Worm (Caenorhabditis elegans): ENCODE results near the gene sdz-9.
A peak's percentile ranks its signal among the peaks of the same experiment; 100 is the strongest.

Gene sdz-9

DNA sequence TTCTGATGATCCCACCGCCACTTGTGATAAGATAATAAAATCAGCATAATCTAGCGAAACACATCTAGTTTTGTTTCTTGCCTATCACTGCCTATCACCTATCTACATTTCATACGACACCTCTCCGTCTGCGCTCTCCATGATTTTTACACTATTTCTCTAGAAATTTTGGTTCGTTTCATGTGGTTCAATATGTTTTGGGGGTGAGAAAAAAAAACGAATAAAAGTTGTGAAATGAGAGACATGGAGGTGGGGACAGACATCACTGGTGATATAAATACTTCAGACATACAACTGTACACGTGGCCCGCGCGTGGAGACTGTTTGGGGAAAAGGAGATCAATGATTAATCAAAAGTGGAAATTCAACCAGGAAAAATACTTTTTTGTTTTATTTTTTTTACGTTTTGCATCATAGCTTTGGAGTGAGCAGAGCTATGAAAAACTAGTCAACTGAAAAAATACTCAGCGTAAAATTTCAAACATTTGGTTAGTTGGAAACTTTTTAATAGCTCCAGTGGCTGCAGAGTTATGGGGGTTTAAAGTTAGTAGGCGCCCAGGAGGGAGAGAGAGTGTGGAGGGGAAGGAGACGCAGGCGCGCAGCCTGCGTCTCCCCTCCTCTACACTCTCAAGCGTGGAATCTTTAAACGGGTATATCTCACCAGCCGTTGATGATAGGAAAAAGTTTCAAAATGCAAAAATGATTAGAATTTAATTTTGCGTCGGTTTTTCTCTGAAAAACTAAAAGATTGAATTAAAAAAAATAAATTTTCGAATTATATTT is 29.6 kb upstream of the sdz-9 start (continued):
- no peak for TF ChIP-seq ztf-4 (tag; optimal IDR thresholded peaks at IDR 0.05)

DNA sequence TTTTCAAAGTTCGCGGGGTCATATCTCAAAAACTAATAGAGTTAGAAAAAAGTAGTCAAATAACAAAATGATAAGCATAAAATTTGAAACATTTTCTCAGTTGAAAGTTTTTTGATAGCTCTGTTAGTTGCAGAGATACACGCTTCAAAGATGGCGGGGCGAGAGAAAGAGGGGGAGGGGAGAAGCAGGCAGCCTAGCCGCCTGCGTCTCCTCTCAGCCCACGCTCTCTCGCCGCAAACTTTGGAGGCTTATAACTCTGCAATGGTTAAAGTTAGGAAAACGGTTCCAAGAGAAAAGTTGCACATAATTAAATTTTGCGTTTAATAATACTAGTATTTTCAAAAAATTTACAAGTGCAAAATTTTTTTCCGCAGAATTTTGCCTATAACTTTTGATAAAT is 28.3 kb upstream of the sdz-9 start:
- peak; percentile 48 for TF ChIP-seq lin-13 (GFP tag; optimal IDR thresholded peaks at IDR 0.05)
- TF ChIP-seq snpc-4 (tag; optimal IDR thresholded peaks at IDR 0.05): no peak

DNA sequence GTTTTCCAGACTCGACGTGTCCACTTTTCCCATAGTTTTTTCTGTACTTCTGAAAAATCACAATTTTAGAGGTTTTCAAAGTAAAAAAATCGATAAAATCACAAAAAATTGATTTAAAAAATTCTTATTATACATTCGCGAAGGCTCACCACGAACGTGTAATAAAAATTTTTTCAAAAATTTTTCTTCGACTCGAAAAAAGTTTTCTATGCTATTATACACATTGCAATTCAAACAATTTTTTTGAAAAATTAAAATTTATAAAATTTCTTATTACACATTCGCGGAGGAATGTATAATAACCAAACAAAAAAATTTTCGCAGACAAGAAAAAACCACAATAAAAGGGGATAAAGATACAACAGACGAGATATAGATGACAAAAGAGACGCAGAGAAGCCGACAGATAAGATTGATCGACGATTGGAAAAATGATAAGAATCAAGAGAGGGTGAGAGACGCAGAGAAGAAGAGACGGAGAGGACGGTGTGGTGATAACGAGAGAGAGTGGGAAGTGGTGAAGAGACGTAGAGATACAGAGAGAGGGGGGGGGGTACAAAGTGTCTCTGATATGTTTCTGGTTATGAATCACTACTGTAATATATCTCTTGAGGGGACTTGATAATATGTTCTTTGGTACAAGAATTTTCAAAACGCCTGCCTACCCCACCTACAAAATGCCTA is 27.3 kb upstream of the sdz-9 start, which contains the start of gene nhr-119:
nhr-119 (minus strand) TSS at position 51 of the 684 bp plus-strand sequence.
- TF ChIP-seq ceh-16 (tag; optimal IDR thresholded peaks at IDR 0.05) (no peak), mab-5 (tag; optimal IDR thresholded peaks at IDR 0.05) (peak; percentile 15), nhr-6 (tag; optimal IDR thresholded peaks at IDR 0.05) (peak; percentile 44), unc-39 (tag; optimal IDR thresholded peaks at IDR 0.05) (no peak), lin-11 (tag; optimal IDR thresholded peaks at IDR 0.05) (no peak), nhr-77 (tag; optimal IDR thresholded peaks at IDR 0.05) (peak; percentile 40), unc-55 (GFP tag; optimal IDR thresholded peaks at IDR 0.05) (no peak), ZK546.5 (tag; optimal IDR thresholded peaks at IDR 0.05) (no peak), sma-3 (GFP tag; optimal IDR thresholded peaks at IDR 0.05) (peak; percentile 96), zag-1 (tag; optimal IDR thresholded peaks at IDR 0.05) (no peak), nhr-21 (tag; optimal IDR thresholded peaks at IDR 0.05) (peak; percentile 90), nhr-129 (tag; optimal IDR thresholded peaks at IDR 0.05) (peak; percentile 30), nhr-25 (tag; optimal IDR thresholded peaks at IDR 0.05) (peak; percentile 86), R02D3.7 (tag; optimal IDR thresholded peaks at IDR 0.05) (no peak), egl-27 (tag; optimal IDR thresholded peaks at IDR 0.05) (peak; percentile 77), sem-4 (tag; optimal IDR thresholded peaks at IDR 0.05) (peak; percentile 27), elt-1 (tag; optimal IDR thresholded peaks at IDR 0.05) (peak; percentile 63), ztf-11 (tag; optimal IDR thresholded peaks at IDR 0.05) (no peak), aly-2 (tag; optimal IDR thresholded peaks at IDR 0.05) (no peak), alr-1 (tag; optimal IDR thresholded peaks at IDR 0.05) (no peak), fos-1 (tag; optimal IDR thresholded peaks at IDR 0.05) (peak; percentile 94), gmeb-1 (tag; optimal IDR thresholded peaks at IDR 0.05) (peak; percentile 75), nhr-11 (tag; optimal IDR thresholded peaks at IDR 0.05) (no peak), nhr-12 (tag; optimal IDR thresholded peaks at IDR 0.05) (no peak), ama-1 (optimal IDR thresholded peaks at IDR 0.05) (no peak), nhr-23 (tag; optimal IDR thresholded peaks at IDR 0.05) (no peak), mdl-1 (tag; optimal IDR thresholded peaks at IDR 0.05) (peak; percentile 53 to 65), unc-62 (GFP tag; optimal IDR thresholded peaks at IDR 0.05) (peak; percentile 47), lin-39 (tag; optimal IDR thresholded peaks at IDR 0.05) (no peak), Y55F3AM.14 (GFP tag; optimal IDR thresholded peaks at IDR 0.05) (no peak), ztf-1 (GFP tag; conservative IDR thresholded peaks at IDR 0.05) (no peak), ceh-82 (tag; optimal IDR thresholded peaks at IDR 0.05) (no peak), lin-13 (GFP tag; optimal IDR thresholded peaks at IDR 0.05) (peak; percentile 79), peb-1 (tag; optimal IDR thresholded peaks at IDR 0.05) (no peak), lsy-2 (tag; optimal IDR thresholded peaks at IDR 0.05) (peak in 1 of 2 experiments; percentile 73), crh-2 (tag; optimal IDR thresholded peaks at IDR 0.05) (peak; percentile 66), blmp-1 (tag; optimal IDR thresholded peaks at IDR 0.05; ENCODE audit: insufficient read depth) (peak; percentile 79), sma-9 (GFP tag; optimal IDR thresholded peaks at IDR 0.05) (peak; percentile 93), sma-9 (tag; optimal IDR thresholded peaks at IDR 0.05) (no peak), F13H6.1 (tag; optimal IDR thresholded peaks at IDR 0.05) (peak; percentile 85), snpc-4 (tag; optimal IDR thresholded peaks at IDR 0.05) (no peak), nhr-237 (tag; optimal IDR thresholded peaks at IDR 0.05) (no peak), mbf-1 (tag; optimal IDR thresholded peaks at IDR 0.05) (no peak), nhr-10 (tag; optimal IDR thresholded peaks at IDR 0.05) (no peak), skn-1 (tag; optimal IDR thresholded peaks at IDR 0.05) (peak; percentile 46), dmd-4 (tag; optimal IDR thresholded peaks at IDR 0.05) (no peak), ztf-4 (tag; optimal IDR thresholded peaks at IDR 0.05) (peak; percentile 52), elt-3 (tag; optimal IDR thresholded peaks at IDR 0.05) (no peak), C34F6.9 (tag; optimal IDR thresholded peaks at IDR 0.05) (peak; percentile 38)
